Fruit fly (Drosophila melanogaster) whole organism, embryonic: ENCODE measurements around the gene nkt.

Source experiments
- Aef1 ChIP-seq: fragments of 200-800 bp; sonication (Bioruptor generic); IDR thresholded peaks from 3 replicates; pipeline ENCODE4 v1.3.6; 2022; ENCODE audit warnings: missing biosample characterization, missing genetic modification characterization
- Atf6 ChIP-seq: fragments of 200-800 bp; sonication (Bioruptor generic); IDR thresholded peaks from 2 replicates; pipeline ENCODE4 v1.3.6; 2022; ENCODE audit warnings: missing biosample characterization, missing genetic modification characterization
- Bdp1 ChIP-seq: fragments of 200-800 bp; sonication (Bioruptor generic); optimal IDR thresholded peaks from 3 replicates; lab custom pipeline; 2016; ENCODE audit warnings: missing biosample characterization, missing genetic modification characterization
- Bgb ChIP-seq: fragments of 200-800 bp; sonication (Bioruptor generic); IDR thresholded peaks from 2 replicates; pipeline ENCODE4 v1.3.6; 2022; ENCODE audit warnings: missing biosample characterization, missing genetic modification characterization; ENCODE audit not compliant: partially characterized antibody
- CG11456 ChIP-seq: fragments of 200-800 bp; sonication (Bioruptor generic); IDR thresholded peaks from 3 replicates; pipeline ENCODE4 v1.3.6; 2022; ENCODE audit warnings: missing biosample characterization, missing genetic modification characterization
- CG11696 ChIP-seq: fragments of 200-800 bp; sonication (Bioruptor generic); IDR thresholded peaks from 2 replicates; pipeline ENCODE4 v1.3.6; 2022; ENCODE audit warnings: missing biosample characterization, missing genetic modification characterization
- CG12219 ChIP-seq: fragments of 200-800 bp; sonication (Bioruptor generic); optimal IDR thresholded peaks from 3 replicates; lab custom pipeline; 2018; ENCODE audit warnings: missing biosample characterization, mild to moderate bottlenecking, missing genetic modification characterization
- CG15269 ChIP-seq: fragments of 200-800 bp; sonication (Bioruptor generic); optimal IDR thresholded peaks from 2 replicates; lab custom pipeline; 2018; ENCODE audit warnings: missing biosample characterization, mild to moderate bottlenecking, missing genetic modification characterization, moderate library complexity
- CG16863 ChIP-seq: fragments of 200-800 bp; sonication (Bioruptor generic); optimal IDR thresholded peaks from 3 replicates; lab custom pipeline; 2016; ENCODE audit warnings: missing biosample characterization, missing genetic modification characterization
- CG17328 ChIP-seq: fragments of 200-800 bp; sonication (Bioruptor generic); IDR thresholded peaks from 2 replicates; pipeline ENCODE4 v1.3.6; 2022; ENCODE audit warnings: missing biosample characterization, missing genetic modification characterization
- CG2116 ChIP-seq: fragments of 200-800 bp; sonication (Bioruptor generic); optimal IDR thresholded peaks from 3 replicates; lab custom pipeline; 2018; ENCODE audit warnings: missing biosample characterization, mild to moderate bottlenecking, missing genetic modification characterization
- CG30431 ChIP-seq: fragments of 200-800 bp; sonication (Bioruptor generic); optimal IDR thresholded peaks from 2 replicates; lab custom pipeline; 2017; ENCODE audit warnings: missing biosample characterization, missing genetic modification characterization
- CG31365 ChIP-seq: fragments of 200-800 bp; sonication (Bioruptor generic); optimal IDR thresholded peaks from 2 replicates; lab custom pipeline; 2018; ENCODE audit warnings: missing biosample characterization, mild to moderate bottlenecking, missing genetic modification characterization
- CG3163 ChIP-seq: fragments of 200-800 bp; sonication (Bioruptor generic); optimal IDR thresholded peaks from 3 replicates; lab custom pipeline; 2016; ENCODE audit warnings: missing biosample characterization, missing genetic modification characterization
- CG32532 ChIP-seq: fragments of 200-800 bp; sonication (Bioruptor generic); IDR thresholded peaks from 2 replicates; pipeline ENCODE4 v1.3.6; 2022; ENCODE audit warnings: missing biosample characterization, missing genetic modification characterization
- CG34422 ChIP-seq: fragments of 200-800 bp; sonication (Bioruptor generic); IDR thresholded peaks from 3 replicates; pipeline ENCODE4 v1.3.6; 2022; ENCODE audit warnings: missing biosample characterization, missing genetic modification characterization
- CG4424 ChIP-seq: fragments of 200-800 bp; sonication (Bioruptor generic); optimal IDR thresholded peaks from 3 replicates; lab custom pipeline; 2016; ENCODE audit warnings: missing biosample characterization, missing genetic modification characterization
- CG4617 ChIP-seq: fragments of 200-800 bp; sonication (Bioruptor generic); optimal IDR thresholded peaks from 3 replicates; lab custom pipeline; 2016; ENCODE audit warnings: missing biosample characterization, missing genetic modification characterization, borderline replicate concordance
- CG5953 ChIP-seq: fragments of 200-800 bp; sonication (Bioruptor generic); IDR thresholded peaks from 2 replicates; pipeline ENCODE4 v1.3.6; 2022; ENCODE audit warnings: missing biosample characterization, missing genetic modification characterization
- CG6654 ChIP-seq: fragments of 200-800 bp; sonication (Bioruptor generic); optimal IDR thresholded peaks from 2 replicates; lab custom pipeline; 2017; ENCODE audit warnings: missing biosample characterization, mild to moderate bottlenecking, missing genetic modification characterization
- CG7357 ChIP-seq: fragments of 200-800 bp; sonication (Bioruptor generic); IDR thresholded peaks from 3 replicates; pipeline ENCODE4 v1.3.6; 2022; ENCODE audit warnings: missing biosample characterization, missing genetic modification characterization
- Dbx ChIP-seq: fragments of 200-800 bp; sonication (Bioruptor generic); IDR thresholded peaks from 3 replicates; pipeline ENCODE4 v1.3.6; 2022; ENCODE audit warnings: missing biosample characterization, missing genetic modification characterization
- Dll ChIP-seq: fragments of 200-800 bp; sonication (Bioruptor generic); IDR thresholded peaks from 4 replicates; pipeline ENCODE4 v1.3.6; 2022; ENCODE audit warnings: missing biosample characterization, missing genetic modification characterization; ENCODE audit not compliant: partially characterized antibody
- Fer3 ChIP-seq: fragments of 200-800 bp; sonication (Bioruptor generic); optimal IDR thresholded peaks from 2 replicates; lab custom pipeline; 2018; ENCODE audit warnings: missing biosample characterization, mild to moderate bottlenecking, missing genetic modification characterization, moderate library complexity
- H2.0 ChIP-seq: fragments of 200-800 bp; sonication (Bioruptor generic); IDR thresholded peaks from 2 replicates; pipeline ENCODE4 v1.3.6; 2022; ENCODE audit warnings: missing biosample characterization, missing genetic modification characterization
- HHEX ChIP-seq: fragments of 200-800 bp; sonication (Bioruptor generic); optimal IDR thresholded peaks from 3 replicates; lab custom pipeline; 2017; ENCODE audit warnings: missing biosample characterization, mild to moderate bottlenecking, missing genetic modification characterization, missing genetic modification reagents
- Lpt ChIP-seq: fragments of >200 bp; optimal IDR thresholded peaks from 2 replicates; lab custom pipeline; 2018; ENCODE audit warnings: missing biosample characterization, missing genetic modification characterization
- Mrtf ChIP-seq: fragments of 200-800 bp; sonication (Bioruptor generic); IDR thresholded peaks from 3 replicates; pipeline ENCODE4 v1.3.6; 2022; ENCODE audit warnings: missing biosample characterization, missing genetic modification characterization
- NK7.1 ChIP-seq: fragments of 200-800 bp; sonication (Bioruptor generic); optimal IDR thresholded peaks from 3 replicates; lab custom pipeline; 2016; ENCODE audit warnings: missing biosample characterization, missing genetic modification characterization
- Nf-YB ChIP-seq: fragments of 200-800 bp; sonication (Bioruptor generic); optimal IDR thresholded peaks from 3 replicates; lab custom pipeline; 2019; ENCODE audit warnings: missing biosample characterization, mild to moderate bottlenecking, missing genetic modification characterization, moderate library complexity
- NfI ChIP-seq: fragments of 200-800 bp; sonication (Bioruptor generic); optimal IDR thresholded peaks from 3 replicates; lab custom pipeline; 2018; ENCODE audit warnings: missing biosample characterization, mild to moderate bottlenecking, missing genetic modification characterization, moderate library complexity
- Optix ChIP-seq: fragments of 200-800 bp; sonication (Bioruptor generic); IDR thresholded peaks from 3 replicates; pipeline ENCODE4 v1.3.6; 2022; ENCODE audit warnings: missing biosample characterization, missing genetic modification characterization
- YL-1 ChIP-seq: fragments of 200-800 bp; sonication (Bioruptor generic); optimal IDR thresholded peaks from 3 replicates; lab custom pipeline; 2017; ENCODE audit warnings: missing biosample characterization, mild to moderate bottlenecking, missing genetic modification characterization
- al ChIP-seq: fragments of 200-800 bp; sonication (Bioruptor generic); IDR thresholded peaks from 2 replicates; pipeline ENCODE4 v1.3.6; 2022; ENCODE audit warnings: missing biosample characterization, missing genetic modification characterization
- ap ChIP-seq: fragments of 200-800 bp; sonication (Bioruptor generic); IDR thresholded peaks from 2 replicates; pipeline ENCODE4 v1.3.6; 2022; ENCODE audit warnings: missing biosample characterization, missing genetic modification characterization
- bbx ChIP-seq: fragments of 200-800 bp; sonication (Bioruptor generic); IDR thresholded peaks from 2 replicates; pipeline ENCODE4 v1.3.6; 2022; ENCODE audit warnings: missing biosample characterization, missing genetic modification characterization; ENCODE audit not compliant: partially characterized antibody
- esg ChIP-seq: fragments of 200-800 bp; sonication (Bioruptor generic); conservative IDR thresholded peaks from 2 replicates; pipeline ENCODE4 v1.3.6; 2022; ENCODE audit warnings: missing biosample characterization, missing genetic modification characterization
- eve ChIP-seq, 2 experiments: fragments of >200 bp; optimal IDR thresholded peaks; 2 replicates each; lab custom pipeline; 2017; ENCODE audit warnings: missing biosample characterization in 2 of 2, missing genetic modification characterization in 2 of 2
- grau ChIP-seq: fragments of 200-800 bp; optimal IDR thresholded peaks from 3 replicates; lab custom pipeline; 2019; ENCODE audit warnings: missing biosample characterization, mild to moderate bottlenecking, missing genetic modification characterization, moderate library complexity
- her ChIP-seq: fragments of 200-800 bp; sonication (Bioruptor generic); optimal IDR thresholded peaks from 2 replicates; lab custom pipeline; 2016; ENCODE audit warnings: missing biosample characterization, missing genetic modification characterization
- lmd ChIP-seq: fragments of 200-800 bp; sonication (Bioruptor generic); IDR thresholded peaks from 2 replicates; pipeline ENCODE4 v1.3.6; 2022; ENCODE audit warnings: missing biosample characterization, missing genetic modification characterization
- pan ChIP-seq, 4 experiments: fragments of >200 bp in 3 of 4; fragments of 200-800 bp in 1 of 4; sonication (Bioruptor generic) in 1 of 4; optimal IDR thresholded peaks in 3 of 4; IDR thresholded peaks in 1 of 4; 2 replicates each; pipeline versions ENCODE4 v1.3.6 to Lab custom; 2017 to 2022; ENCODE audit warnings: missing biosample characterization in 2 of 4, missing genetic modification characterization in 2 of 4, mixed read lengths in 1 of 4
- phol ChIP-seq: fragments of 200-800 bp; sonication (Bioruptor generic); optimal IDR thresholded peaks from 3 replicates; lab custom pipeline; 2018; ENCODE audit warnings: missing biosample characterization, mild to moderate bottlenecking, missing genetic modification characterization, moderate library complexity
- prd ChIP-seq, 3 experiments: fragments of >200 bp in 2 of 3; fragments of 200-800 bp in 1 of 3; sonication (Bioruptor generic) in 1 of 3; optimal IDR thresholded peaks in 2 of 3; IDR thresholded peaks in 1 of 3; 2 replicates in 2 of 3; 3 replicates in 1 of 3; pipeline versions ENCODE4 v1.3.6 to Lab custom; 2017 to 2022; ENCODE audit warnings: missing biosample characterization in 1 of 3, missing genetic modification characterization in 1 of 3
- row ChIP-seq: fragments of 200-800 bp; sonication (Bioruptor generic); IDR thresholded peaks from 3 replicates; pipeline ENCODE4 v1.3.6; 2022; ENCODE audit warnings: missing biosample characterization, missing genetic modification characterization
- schlank ChIP-seq: fragments of 200-800 bp; sonication (Bioruptor generic); optimal IDR thresholded peaks from 2 replicates; lab custom pipeline; 2018; ENCODE audit warnings: missing biosample characterization, mild to moderate bottlenecking, missing genetic modification characterization
- toy ChIP-seq: fragments of 200-800 bp; sonication (Bioruptor generic); IDR thresholded peaks from 2 replicates; pipeline ENCODE4 v1.3.6; 2022; ENCODE audit warnings: missing biosample characterization, missing genetic modification characterization
- vvl ChIP-seq: fragments of 200-800 bp; sonication (Bioruptor generic); IDR thresholded peaks from 2 replicates; pipeline ENCODE4 v1.3.6; 2022; ENCODE audit warnings: missing biosample characterization, missing genetic modification characterization
- wdn ChIP-seq: fragments of 200-800 bp; sonication (Bioruptor generic); IDR thresholded peaks from 2 replicates; pipeline ENCODE4 v1.3.6; 2022; ENCODE audit warnings: missing biosample characterization, missing genetic modification characterization

nkt gene

dm6 chr3L:11205608-11206336 lies 4.6 kb downstream of the nkt start, which contains the start of gene Plod (continued):
- peak; percentile 45 for TF ChIP-seq CG2116 (GFP tag; lab: Kevin White, UChicago)
- TF ChIP-seq CG12219 (GFP tag; lab: Kevin White, UChicago) = no peak
- TF ChIP-seq Aef1 (GFP tag; lab: Robert Waterston, UW) = 0 out of 3 replicates have a peak, but pooled peaks have one; percentile 17
- peak; percentile 18 for TF ChIP-seq Bdp1 (GFP tag; lab: Kevin White, UChicago)
- no peak for TF ChIP-seq pan (optimal IDR thresholded peaks at IDR 0.05; lab: Kevin White, UChicago)
- TF ChIP-seq pan (GFP tag; optimal IDR thresholded peaks at IDR 0.05 in 1 of 2, IDR thresholded peaks at IDR 0.05 in 1 of 2) = peak in 1 of 2 experiments; percentile 55
- no peak for TF ChIP-seq wdn (GFP tag; lab: Robert Waterston, UW)
- peak; percentile 63; the same call in 1 of the 2 replicates for TF ChIP-seq Bgb (GFP tag; lab: Robert Waterston, UW)
- peak; percentile 59 for TF ChIP-seq CG17328
- peak; percentile 21 for TF ChIP-seq schlank (tag; lab: Kevin White, UChicago)
- peak; percentile 30 for TF ChIP-seq CG4424 (GFP tag; lab: Kevin White, UChicago)
- TF ChIP-seq lmd (GFP tag; lab: Robert Waterston, UW) = no peak; the same call in 1 of the 2 replicates
- peak; percentile 55 for TF ChIP-seq CG15269 (tag; lab: Kevin White, UChicago)
- no peak for TF ChIP-seq esg (GFP tag; lab: Robert Waterston, UW)
- peak; percentile 68; the same call in 1 of the 2 replicates for TF ChIP-seq CG32532 (GFP tag; lab: Robert Waterston, UW)
- TF ChIP-seq CG11696 (GFP tag; lab: Robert Waterston, UW) = no peak
- no peak for TF ChIP-seq Nf-YB (GFP tag; lab: Kevin White, UChicago)
- no peak for TF ChIP-seq toy
- peak; percentile 38 for TF ChIP-seq grau (tag; lab: Kevin White, UChicago)
- peak; percentile 94 for TF ChIP-seq CG7357 (GFP tag; lab: Robert Waterston, UW)
- peak; percentile 39 for TF ChIP-seq Fer3 (tag; lab: Kevin White, UChicago)
- TF ChIP-seq NK7.1 (GFP tag; lab: Kevin White, UChicago) = no peak
- TF ChIP-seq vvl (GFP tag; lab: Robert Waterston, UW) = peak; percentile 71; the same call in 1 of the 2 replicates
- TF ChIP-seq CG4617 (GFP tag; lab: Kevin White, UChicago) = peak; percentile 16
- TF ChIP-seq Lpt = no peak
- TF ChIP-seq ap (GFP tag; lab: Robert Waterston, UW) = no peak
- peak; percentile 4 for TF ChIP-seq CG3163 (GFP tag; lab: Kevin White, UChicago)
- no peak for TF ChIP-seq H2.0 (GFP tag; lab: Robert Waterston, UW)
- no peak for TF ChIP-seq CG30431 (GFP tag; lab: Kevin White, UChicago)
- no peak for TF ChIP-seq Optix (GFP tag; lab: Robert Waterston, UW)
- no peak for TF ChIP-seq al (GFP tag; lab: Robert Waterston, UW)
- no peak for TF ChIP-seq eve (GFP tag; optimal IDR thresholded peaks at IDR 0.05; lab: Kevin White, UChicago)
- peak; percentile 63 for TF ChIP-seq YL-1 (GFP tag; lab: Kevin White, UChicago)
- no peak for TF ChIP-seq CG16863 (GFP tag; lab: Kevin White, UChicago)
- peak; percentile 34 for TF ChIP-seq NfI
- TF ChIP-seq Atf6 (GFP tag; lab: Robert Waterston, UW) = peak; percentile 58
- no peak for TF ChIP-seq CG6654
- no peak for TF ChIP-seq HHEX
- peak; percentile 65; the same call in 1 of the 2 replicates for TF ChIP-seq bbx (GFP tag; lab: Robert Waterston, UW)
- peak; percentile 40; the same call in 1 of the 3 replicates for TF ChIP-seq Mrtf (GFP tag; lab: Robert Waterston, UW)
- peak; percentile 56 for TF ChIP-seq Dbx (GFP tag; lab: Robert Waterston, UW)
- TF ChIP-seq CG34422 (GFP tag; lab: Robert Waterston, UW) = peak; percentile 79; the same call in 2 of the 3 replicates
- TF ChIP-seq prd (optimal IDR thresholded peaks at IDR 0.05; lab: Kevin White, UChicago) = no peak
- peak; percentile 55 for TF ChIP-seq prd (GFP tag; IDR thresholded peaks at IDR 0.05; lab: Robert Waterston, UW)
- TF ChIP-seq her = peak; percentile 51
- peak; percentile 50; the same call in 2 of the 4 replicates for TF ChIP-seq Dll
- TF ChIP-seq CG31365 (tag; lab: Kevin White, UChicago) = no peak
- TF ChIP-seq row (GFP tag; lab: Robert Waterston, UW) = peak; percentile 81
- TF ChIP-seq CG11456 (GFP tag; lab: Robert Waterston, UW) = peak; percentile 38; the same call in 1 of the 3 replicates
- TF ChIP-seq phol (tag; lab: Kevin White, UChicago) = peak; percentile 62
- TF ChIP-seq CG5953 (GFP tag; lab: Robert Waterston, UW) = no peak
